Fruit fly (Drosophila melanogaster): ENCODE results near the gene Septin4.

The Septin4 gene

dm6 chrX:16655724-16656235 lies 39.2 kb downstream of the Septin4 start (continued):
- TF ChIP-seq Hand (GFP tag; optimal IDR thresholded peaks at IDR 0.05), result peak; percentile 7
- TF ChIP-seq lola (GFP tag; optimal IDR thresholded peaks at IDR 0.05), result no peak
- no peak for TF ChIP-seq CG4424 (GFP tag; optimal IDR thresholded peaks at IDR 0.05)
- TF ChIP-seq CG10321 (GFP tag; IDR thresholded peaks at IDR 0.05), result no peak
- TF ChIP-seq CG1602 (GFP tag; optimal IDR thresholded peaks at IDR 0.05), result no peak
- no peak for TF ChIP-seq CG12659 (GFP tag; optimal IDR thresholded peaks at IDR 0.05)
- TF ChIP-seq zfh1 (GFP tag; IDR thresholded peaks at IDR 0.05), result no peak
- TF ChIP-seq Aef1 (GFP tag; IDR thresholded peaks at IDR 0.05), result no peak
- no peak for TF ChIP-seq PHDP (tag; optimal IDR thresholded peaks at IDR 0.05)
- TF ChIP-seq HLH3B (GFP tag; IDR thresholded peaks at IDR 0.05), result no peak; the same call in 1 of the 2 replicates
- TF ChIP-seq CG18011 (GFP tag; optimal IDR thresholded peaks at IDR 0.05), result no peak
- no peak for TF ChIP-seq CG8478 (optimal IDR thresholded peaks at IDR 0.05)
- no peak for TF ChIP-seq CG3995 (GFP tag; optimal IDR thresholded peaks at IDR 0.05)
- no peak for TF ChIP-seq CG11093 (GFP tag; IDR thresholded peaks at IDR 0.05)
- TF ChIP-seq CG15696 (tag; optimal IDR thresholded peaks at IDR 0.05), result peak; percentile 16
- TF ChIP-seq sob (GFP tag; IDR thresholded peaks at IDR 0.05), result no peak
- no peak for TF ChIP-seq Atf-2 (GFP tag; optimal IDR thresholded peaks at IDR 0.05)
- no peak for TF ChIP-seq CG2875 (GFP tag; optimal IDR thresholded peaks at IDR 0.05)
- TF ChIP-seq br (optimal IDR thresholded peaks at IDR 0.05), result no peak
- peak; percentile 83 for TF ChIP-seq CG34376 (GFP tag; optimal IDR thresholded peaks at IDR 0.05)
- no peak for TF ChIP-seq CG1792 (GFP tag; optimal IDR thresholded peaks at IDR 0.05)
- TF ChIP-seq HmgZ (tag; optimal IDR thresholded peaks at IDR 0.05), result peak; percentile 57
- TF ChIP-seq CG34224 (GFP tag; IDR thresholded peaks at IDR 0.05; ENCODE audit: partially characterized antibody), result no peak; the same call in 2 of the 3 replicates
- TF ChIP-seq otp (GFP tag; IDR thresholded peaks at IDR 0.05), result no peak
- peak; percentile 52 for TF ChIP-seq pros (GFP tag; optimal IDR thresholded peaks at IDR 0.05)
- no peak for TF ChIP-seq seq (GFP tag; IDR thresholded peaks at IDR 0.05)
- TF ChIP-seq sna (GFP tag; IDR thresholded peaks at IDR 0.05; ENCODE audit: partially characterized antibody), result no peak
- TF ChIP-seq CG7928 (GFP tag; optimal IDR thresholded peaks at IDR 0.05), result no peak
- peak; percentile 2 for TF ChIP-seq NfI (GFP tag; optimal IDR thresholded peaks at IDR 0.05)
- TF ChIP-seq Hey (tag; optimal IDR thresholded peaks at IDR 0.05), result no peak
- no peak for TF ChIP-seq aop (GFP tag; IDR thresholded peaks at IDR 0.05)
- no peak for TF ChIP-seq peb (GFP tag; IDR thresholded peaks at IDR 0.05)
- TF ChIP-seq ap (GFP tag; IDR thresholded peaks at IDR 0.05), result no peak
- no peak for TF ChIP-seq H2.0 (GFP tag; IDR thresholded peaks at IDR 0.05)
- TF ChIP-seq lov (optimal IDR thresholded peaks at IDR 0.05), result no peak
- no peak for TF ChIP-seq lov (GFP tag; IDR thresholded peaks at IDR 0.05)
- peak; percentile 48 for TF ChIP-seq Six4 (GFP tag; optimal IDR thresholded peaks at IDR 0.05)
- TF ChIP-seq ato (GFP tag; IDR thresholded peaks at IDR 0.05; ENCODE audit: partially characterized antibody), result no peak
- no peak for TF ChIP-seq slp2 (GFP tag; optimal IDR thresholded peaks at IDR 0.05)
- no peak for TF ChIP-seq CG2129 (GFP tag; IDR thresholded peaks at IDR 0.05; ENCODE audit: partially characterized antibody)
- TF ChIP-seq CG31441 (GFP tag; IDR thresholded peaks at IDR 0.05), result no peak
- no peak for TF ChIP-seq Opbp (GFP tag; IDR thresholded peaks at IDR 0.05; ENCODE audit: partially characterized antibody)
- no peak for TF ChIP-seq da (GFP tag; optimal IDR thresholded peaks at IDR 0.05)
- TF ChIP-seq Ets97D (GFP tag; optimal IDR thresholded peaks at IDR 0.05), result no peak
- peak; percentile 11 for TF ChIP-seq Hmr (GFP tag; optimal IDR thresholded peaks at IDR 0.05)
- TF ChIP-seq CG7963 (GFP tag; IDR thresholded peaks at IDR 0.05; ENCODE audit: partially characterized antibody), result no peak
- no peak for TF ChIP-seq salm (tag; optimal IDR thresholded peaks at IDR 0.05)
- no peak for TF ChIP-seq CG17359 (tag; optimal IDR thresholded peaks at IDR 0.05)
- TF ChIP-seq CG8290 (GFP tag; optimal IDR thresholded peaks at IDR 0.05), result no peak
- TF ChIP-seq CG8290 (tag; optimal IDR thresholded peaks at IDR 0.05), result peak in 1 of 2 experiments; percentile 28
- no peak for TF ChIP-seq CG13287 (GFP tag; IDR thresholded peaks at IDR 0.05; ENCODE audit: partially characterized antibody)
- TF ChIP-seq Doc2 (GFP tag; IDR thresholded peaks at IDR 0.05), result no peak

Data from whole organism, embryonic.